Worm (Caenorhabditis elegans): Measurements from ENCODE around the gene F22F7.4.

- no peak for TF ChIP-seq nhr-76 (tag; optimal IDR thresholded peaks at IDR 0.05)
- TF ChIP-seq nhr-237 (tag; optimal IDR thresholded peaks at IDR 0.05): no peak
- TF ChIP-seq snpc-4 (tag; optimal IDR thresholded peaks at IDR 0.05): no peak
- no peak for TF ChIP-seq ztf-11 (tag; optimal IDR thresholded peaks at IDR 0.05)
- TF ChIP-seq unc-39 (tag; optimal IDR thresholded peaks at IDR 0.05): no peak
- TF ChIP-seq pha-4 (tag; optimal IDR thresholded peaks at IDR 0.05): no peak
- no peak for TF ChIP-seq elt-1 (tag; optimal IDR thresholded peaks at IDR 0.05; ENCODE audit: borderline replicate concordance, insufficient read depth)
- TF ChIP-seq lsy-2 (tag; optimal IDR thresholded peaks at IDR 0.05): no peak
These were observed 34.0 kb upstream of the F22F7.4 start, which contains the start of gene F22F7.7 for ce11 chrV:2139918-2140317.

Data from whole organism, mixed stage, embryonic.